Fruit fly (Drosophila melanogaster) whole organism, embryonic: ENCODE measurements around the gene Sdic4.

ENCODE experiments used
- ATbp ChIP-seq: fragments of 200-800 bp; sonication (Bioruptor generic); optimal IDR thresholded peaks from 2 replicates; lab custom pipeline; 2017; ENCODE audit warnings: missing biosample characterization, mild to moderate bottlenecking, missing genetic modification characterization, missing genetic modification reagents
- Atf3 ChIP-seq: fragments of 200-800 bp; sonication (Bioruptor generic); optimal IDR thresholded peaks from 3 replicates; lab custom pipeline; 2016; ENCODE audit warnings: missing biosample characterization, missing genetic modification characterization
- BEAF-32 ChIP-seq: fragments of 200-800 bp; sonication (Bioruptor generic); optimal IDR thresholded peaks from 3 replicates; lab custom pipeline; 2017; ENCODE audit warnings: missing biosample characterization, missing genetic modification characterization, mild to moderate bottlenecking, moderate library complexity, missing genetic modification reagents
- CG11093 ChIP-seq: fragments of 200-800 bp; sonication (Bioruptor generic); IDR thresholded peaks from 3 replicates; pipeline ENCODE4 v1.3.6; 2022; ENCODE audit warnings: missing biosample characterization, missing genetic modification characterization
- CG12744 ChIP-seq: fragments of 200-800 bp; sonication (Bioruptor generic); optimal IDR thresholded peaks from 2 replicates; lab custom pipeline; 2016; ENCODE audit warnings: missing biosample characterization, missing genetic modification characterization
- CG13287 ChIP-seq: fragments of 200-800 bp; sonication (Bioruptor generic); IDR thresholded peaks from 2 replicates; pipeline ENCODE4 v1.3.6; 2022; ENCODE audit warnings: missing biosample characterization, missing genetic modification characterization; ENCODE audit not compliant: partially characterized antibody
- CG13624 ChIP-seq: fragments of 200-800 bp; sonication (Bioruptor generic); optimal IDR thresholded peaks from 2 replicates; lab custom pipeline; 2016; ENCODE audit warnings: missing biosample characterization, missing genetic modification characterization
- CG14667 ChIP-seq: fragments of 200-800 bp; sonication (Bioruptor generic); IDR thresholded peaks from 2 replicates; pipeline ENCODE4 v1.3.6; 2022; ENCODE audit warnings: missing biosample characterization, missing genetic modification characterization
- CG1647 ChIP-seq: fragments of 200-800 bp; sonication (Bioruptor generic); optimal IDR thresholded peaks from 3 replicates; lab custom pipeline; 2016; ENCODE audit warnings: missing biosample characterization, missing genetic modification characterization
- CG17912 ChIP-seq: fragments of 200-800 bp; sonication (Bioruptor generic); optimal IDR thresholded peaks from 2 replicates; lab custom pipeline; 2018; ENCODE audit warnings: missing biosample characterization, mild to moderate bottlenecking, missing genetic modification characterization
- CG18011 ChIP-seq: fragments of 200-800 bp; sonication (Bioruptor generic); optimal IDR thresholded peaks from 2 replicates; lab custom pipeline; 2017; ENCODE audit warnings: missing biosample characterization, missing genetic modification characterization, mild to moderate bottlenecking, moderate library complexity, missing genotype
- CG30020 ChIP-seq: fragments of 200-800 bp; optimal IDR thresholded peaks from 2 replicates; lab custom pipeline; 2019; ENCODE audit warnings: missing biosample characterization, mild to moderate bottlenecking, missing genetic modification characterization, moderate library complexity
- CG3163 ChIP-seq: fragments of 200-800 bp; sonication (Bioruptor generic); optimal IDR thresholded peaks from 3 replicates; lab custom pipeline; 2016; ENCODE audit warnings: missing biosample characterization, missing genetic modification characterization
- CG4328 ChIP-seq: fragments of 200-800 bp; sonication (Bioruptor generic); optimal IDR thresholded peaks from 3 replicates; lab custom pipeline; 2017; ENCODE audit warnings: missing biosample characterization, missing genetic modification reagents, missing genetic modification characterization
- CG7745 ChIP-seq: fragments of 200-800 bp; sonication (Bioruptor generic); optimal IDR thresholded peaks from 2 replicates; lab custom pipeline; 2018; ENCODE audit warnings: missing biosample characterization, mild to moderate bottlenecking, missing genetic modification characterization, moderate library complexity
- CG8359 ChIP-seq: fragments of 200-800 bp; sonication (Bioruptor generic); optimal IDR thresholded peaks from 2 replicates; lab custom pipeline; 2017; ENCODE audit warnings: missing biosample characterization, mild to moderate bottlenecking, missing genetic modification characterization, borderline replicate concordance
- CG8924 ChIP-seq: fragments of 200-800 bp; optimal IDR thresholded peaks from 3 replicates; lab custom pipeline; 2019; ENCODE audit warnings: missing biosample characterization, mild to moderate bottlenecking, missing genetic modification characterization, moderate library complexity
- CG9797 ChIP-seq: fragments of 200-800 bp; sonication (Bioruptor generic); optimal IDR thresholded peaks from 3 replicates; lab custom pipeline; 2018; ENCODE audit warnings: missing biosample characterization, mild to moderate bottlenecking, missing genetic modification characterization
- CTCF ChIP-seq: fragments of 200-800 bp; sonication (Bioruptor generic); optimal IDR thresholded peaks from 2 replicates; lab custom pipeline; 2017; ENCODE audit warnings: missing biosample characterization, mild to moderate bottlenecking, missing genetic modification characterization, moderate library complexity
- Dp ChIP-seq: fragments of 200-800 bp; sonication (Bioruptor generic); optimal IDR thresholded peaks from 2 replicates; lab custom pipeline; 2018; ENCODE audit warnings: missing biosample characterization, mild to moderate bottlenecking, missing genetic modification characterization, moderate library complexity
- E2f2 ChIP-seq: fragments of 200-800 bp; sonication (Bioruptor generic); IDR thresholded peaks from 2 replicates; pipeline ENCODE4 v1.3.6; 2022; ENCODE audit warnings: missing biosample characterization, missing genetic modification characterization
- Fer3 ChIP-seq: fragments of 200-800 bp; sonication (Bioruptor generic); optimal IDR thresholded peaks from 2 replicates; lab custom pipeline; 2018; ENCODE audit warnings: missing biosample characterization, mild to moderate bottlenecking, missing genetic modification characterization, moderate library complexity
- HLH54F ChIP-seq: fragments of 200-800 bp; sonication (Bioruptor generic); optimal IDR thresholded peaks from 3 replicates; lab custom pipeline; 2016; ENCODE audit warnings: missing biosample characterization, missing genetic modification characterization
- Jarid2 ChIP-seq: fragments of 200-800 bp; sonication (Bioruptor generic); optimal IDR thresholded peaks from 3 replicates; lab custom pipeline; 2017; ENCODE audit warnings: mild to moderate bottlenecking, missing biosample characterization, missing genetic modification reagents, missing genetic modification characterization
- Myb ChIP-seq: fragments of 200-800 bp; sonication (Bioruptor generic); optimal IDR thresholded peaks from 2 replicates; lab custom pipeline; 2016; ENCODE audit warnings: missing biosample characterization, missing genetic modification characterization
- TFAM ChIP-seq: fragments of 200-800 bp; sonication (Bioruptor generic); optimal IDR thresholded peaks from 2 replicates; lab custom pipeline; 2017; ENCODE audit warnings: missing biosample characterization, missing genetic modification characterization, inconsistent platforms
- Xbp1 ChIP-seq: fragments of 200-800 bp; sonication (Bioruptor generic); optimal IDR thresholded peaks from 3 replicates; lab custom pipeline; 2016; ENCODE audit warnings: missing biosample characterization, mild to moderate bottlenecking, missing genetic modification characterization
- amos ChIP-seq: fragments of 200-800 bp; sonication (Bioruptor generic); IDR thresholded peaks from 2 replicates; pipeline ENCODE4 v1.3.6; 2022; ENCODE audit warnings: missing biosample characterization, missing genetic modification characterization; ENCODE audit not compliant: partially characterized antibody
- esg ChIP-seq: fragments of 200-800 bp; sonication (Bioruptor generic); conservative IDR thresholded peaks from 2 replicates; pipeline ENCODE4 v1.3.6; 2022; ENCODE audit warnings: missing biosample characterization, missing genetic modification characterization
- ewg ChIP-seq: fragments of 200-800 bp; sonication (Bioruptor generic); optimal IDR thresholded peaks from 3 replicates; lab custom pipeline; 2017; ENCODE audit warnings: mild to moderate bottlenecking, missing biosample characterization, missing genetic modification reagents, missing genetic modification characterization
- gcm2 ChIP-seq: fragments of 200-800 bp; sonication (Bioruptor generic); optimal IDR thresholded peaks from 2 replicates; lab custom pipeline; 2016; ENCODE audit warnings: missing biosample characterization, missing genetic modification characterization
- gsb ChIP-seq: fragments of 200-800 bp; sonication (Bioruptor generic); IDR thresholded peaks from 2 replicates; pipeline ENCODE4 v1.3.6; 2022; ENCODE audit warnings: missing biosample characterization, missing genetic modification characterization
- ind ChIP-seq: fragments of 200-800 bp; sonication (Bioruptor generic); optimal IDR thresholded peaks from 3 replicates; lab custom pipeline; 2016; ENCODE audit warnings: missing biosample characterization, missing genetic modification characterization
- insv ChIP-seq, 2 experiments: fragments of 200-800 bp; sonication (Bioruptor generic); optimal IDR thresholded peaks; 3 replicates each; lab custom pipeline; 2016 to 2018; ENCODE audit warnings: missing biosample characterization in 2 of 2, missing genetic modification characterization in 2 of 2
- lab ChIP-seq: fragments of 200-800 bp; sonication (Bioruptor generic); optimal IDR thresholded peaks from 3 replicates; lab custom pipeline; 2017; ENCODE audit warnings: missing biosample characterization, missing genetic modification characterization, mild to moderate bottlenecking, moderate library complexity, missing genetic modification reagents
- lola ChIP-seq, 3 experiments: fragments of >200 bp in 2 of 3; fragments of 200-800 bp in 1 of 3; sonication (Bioruptor generic) in 1 of 3; optimal IDR thresholded peaks; 2 replicates each; lab custom pipeline; 2017 to 2019; ENCODE audit warnings: missing biosample characterization in 3 of 3, missing genetic modification characterization in 3 of 3, mild to moderate bottlenecking in 1 of 3, moderate library complexity in 1 of 3
- nom ChIP-seq: fragments of 200-800 bp; sonication (Bioruptor generic); optimal IDR thresholded peaks from 2 replicates; lab custom pipeline; 2017; ENCODE audit warnings: missing biosample characterization, missing genetic modification characterization, mild to moderate bottlenecking, moderate library complexity, missing genetic modification reagents
- odd ChIP-seq: fragments of 200-800 bp; sonication (Bioruptor generic); optimal IDR thresholded peaks from 2 replicates; lab custom pipeline; 2017; ENCODE audit warnings: missing biosample characterization, mild to moderate bottlenecking, missing genetic modification characterization
- onecut ChIP-seq: fragments of 200-800 bp; sonication (Bioruptor generic); IDR thresholded peaks from 2 replicates; pipeline ENCODE4 v1.3.6; 2022; ENCODE audit warnings: missing biosample characterization, missing genetic modification characterization
- phol ChIP-seq: fragments of 200-800 bp; sonication (Bioruptor generic); optimal IDR thresholded peaks from 3 replicates; lab custom pipeline; 2018; ENCODE audit warnings: missing biosample characterization, mild to moderate bottlenecking, missing genetic modification characterization, moderate library complexity
- ro ChIP-seq: fragments of 200-800 bp; sonication (Bioruptor generic); IDR thresholded peaks from 2 replicates; pipeline ENCODE4 v1.3.6; 2022; ENCODE audit warnings: missing biosample characterization, missing genetic modification characterization
- ssp ChIP-seq: fragments of 200-800 bp; sonication (Bioruptor generic); IDR thresholded peaks from 2 replicates; pipeline ENCODE4 v1.3.6; 2022; ENCODE audit warnings: missing biosample characterization, missing genetic modification characterization
- stwl ChIP-seq: fragments of 200-800 bp; sonication (Bioruptor generic); optimal IDR thresholded peaks from 3 replicates; lab custom pipeline; 2018; ENCODE audit warnings: missing biosample characterization, mild to moderate bottlenecking, missing genetic modification characterization, moderate library complexity
- tgo ChIP-seq: fragments of 200-800 bp; sonication (Bioruptor generic); IDR thresholded peaks from 3 replicates; pipeline ENCODE4 v1.3.6; 2022; ENCODE audit warnings: missing biosample characterization, missing genetic modification characterization
- tin ChIP-seq: fragments of 200-800 bp; sonication (Bioruptor generic); optimal IDR thresholded peaks from 3 replicates; lab custom pipeline; 2016; ENCODE audit warnings: missing biosample characterization, missing genetic modification characterization
- zen ChIP-seq: fragments of 200-800 bp; sonication (Bioruptor generic); optimal IDR thresholded peaks from 3 replicates; lab custom pipeline; 2018; ENCODE audit warnings: missing biosample characterization, mild to moderate bottlenecking, missing genetic modification characterization, moderate library complexity
- zen2 ChIP-seq: fragments of 200-800 bp; sonication (Bioruptor generic); IDR thresholded peaks from 3 replicates; pipeline ENCODE4 v1.3.6; 2022; ENCODE audit warnings: missing biosample characterization, missing genetic modification characterization; ENCODE audit not compliant: partially characterized antibody
- zf30C ChIP-seq: fragments of 200-800 bp; sonication (Bioruptor generic); optimal IDR thresholded peaks from 3 replicates; lab custom pipeline; 2018; ENCODE audit warnings: missing biosample characterization, mild to moderate bottlenecking, missing genetic modification characterization
- zfh2 ChIP-seq: fragments of 200-800 bp; sonication (Bioruptor generic); optimal IDR thresholded peaks from 2 replicates; lab custom pipeline; 2016; ENCODE audit warnings: missing biosample characterization, missing genetic modification characterization

Gene Sdic4

dm6 chrX:20235794-20236513 is 11.1 kb upstream of the Sdic4 start, which contains the start of gene sw (continued):
- TF ChIP-seq lola (GFP tag; optimal IDR thresholded peaks at IDR 0.05; lab: Kevin White, UChicago), result peak in 1 of 3 experiments; percentile 69
- no peak for TF ChIP-seq insv (GFP tag; optimal IDR thresholded peaks at IDR 0.05; lab: Kevin White, UChicago)
- TF ChIP-seq lab (GFP tag; lab: Kevin White, UChicago), result peak; percentile 57
- no peak for TF ChIP-seq CG12744 (GFP tag; lab: Kevin White, UChicago)
- TF ChIP-seq stwl (tag; lab: Kevin White, UChicago), result peak; percentile 47
- TF ChIP-seq CG13624 (GFP tag; lab: Kevin White, UChicago), result peak; percentile 79
- peak; percentile 41 for TF ChIP-seq zen (tag; lab: Kevin White, UChicago)
- peak; percentile 63 for TF ChIP-seq ssp (GFP tag; lab: Robert Waterston, UW)
- TF ChIP-seq CG8924 (tag; lab: Kevin White, UChicago), result peak; percentile 63
- TF ChIP-seq ewg, result peak; percentile 33
- peak; percentile 40 for TF ChIP-seq Atf3
- peak; percentile 92 for TF ChIP-seq onecut
- peak; percentile 85 for TF ChIP-seq zfh2
- TF ChIP-seq Xbp1 (GFP tag; lab: Kevin White, UChicago), result peak; percentile 59
- no peak for TF ChIP-seq TFAM (GFP tag; lab: Kevin White, UChicago)
- no peak for TF ChIP-seq ro
- no peak for TF ChIP-seq ATbp (GFP tag; lab: Kevin White, UChicago)
- TF ChIP-seq BEAF-32 (GFP tag; lab: Kevin White, UChicago), result peak; percentile 94
- peak; percentile 25 for TF ChIP-seq Jarid2
- peak; percentile 3 for TF ChIP-seq Dp (GFP tag; lab: Kevin White, UChicago)
- no peak for TF ChIP-seq CG8359
- TF ChIP-seq odd, result peak; percentile 6
- TF ChIP-seq E2f2 (GFP tag; lab: Robert Waterston, UW), result peak; percentile 58
- TF ChIP-seq CTCF (GFP tag; lab: Kevin White, UChicago), result no peak
- no peak for TF ChIP-seq gcm2
- TF ChIP-seq ind (GFP tag; lab: Kevin White, UChicago), result peak; percentile 52
- peak; percentile 28 for TF ChIP-seq CG18011 (GFP tag; lab: Kevin White, UChicago)
- TF ChIP-seq gsb, result peak; percentile 56; the same call in 1 of the 2 replicates
- TF ChIP-seq CG30020 (tag; lab: Kevin White, UChicago), result peak; percentile 72
- TF ChIP-seq CG13287 (GFP tag; lab: Robert Waterston, UW), result peak; percentile 92
- peak; percentile 22 for TF ChIP-seq CG1647 (GFP tag; lab: Kevin White, UChicago)
- TF ChIP-seq CG9797 (GFP tag; lab: Kevin White, UChicago), result peak; percentile 11
- peak; percentile 80 for TF ChIP-seq zen2 (GFP tag; lab: Robert Waterston, UW)
- peak; percentile 73 for TF ChIP-seq phol (tag; lab: Kevin White, UChicago)
- peak; percentile 26 for TF ChIP-seq Myb (GFP tag; lab: Kevin White, UChicago)
- TF ChIP-seq CG11093 (GFP tag; lab: Robert Waterston, UW), result peak; percentile 69; the same call in 2 of the 3 replicates
- peak; percentile 74 for TF ChIP-seq HLH54F (GFP tag; lab: Kevin White, UChicago)
- TF ChIP-seq CG7745 (tag; lab: Kevin White, UChicago), result no peak
- peak; percentile 60 for TF ChIP-seq esg (GFP tag; lab: Robert Waterston, UW)
- TF ChIP-seq Fer3 (tag; lab: Kevin White, UChicago), result peak; percentile 56
- no peak for TF ChIP-seq nom (GFP tag; lab: Kevin White, UChicago)
- peak; percentile 32 for TF ChIP-seq CG4328 (GFP tag; lab: Kevin White, UChicago)
- TF ChIP-seq tin (GFP tag; lab: Kevin White, UChicago), result peak; percentile 59
- TF ChIP-seq zf30C (GFP tag; lab: Kevin White, UChicago), result peak; percentile 82
- TF ChIP-seq amos (GFP tag; lab: Robert Waterston, UW), result peak; percentile 91
- TF ChIP-seq tgo, result peak; percentile 71
- TF ChIP-seq CG14667 (GFP tag; lab: Robert Waterston, UW), result peak; percentile 51; the same call in 1 of the 2 replicates
- TF ChIP-seq CG3163 (GFP tag; lab: Kevin White, UChicago), result peak; percentile 46
- TF ChIP-seq CG17912 (GFP tag; lab: Kevin White, UChicago), result no peak
